Fruit fly (Drosophila melanogaster): Measurements from ENCODE around the gene CG14260.
A peak's percentile ranks its signal among the peaks of the same experiment; 100 is the strongest.

The CG14260 gene

DNA sequence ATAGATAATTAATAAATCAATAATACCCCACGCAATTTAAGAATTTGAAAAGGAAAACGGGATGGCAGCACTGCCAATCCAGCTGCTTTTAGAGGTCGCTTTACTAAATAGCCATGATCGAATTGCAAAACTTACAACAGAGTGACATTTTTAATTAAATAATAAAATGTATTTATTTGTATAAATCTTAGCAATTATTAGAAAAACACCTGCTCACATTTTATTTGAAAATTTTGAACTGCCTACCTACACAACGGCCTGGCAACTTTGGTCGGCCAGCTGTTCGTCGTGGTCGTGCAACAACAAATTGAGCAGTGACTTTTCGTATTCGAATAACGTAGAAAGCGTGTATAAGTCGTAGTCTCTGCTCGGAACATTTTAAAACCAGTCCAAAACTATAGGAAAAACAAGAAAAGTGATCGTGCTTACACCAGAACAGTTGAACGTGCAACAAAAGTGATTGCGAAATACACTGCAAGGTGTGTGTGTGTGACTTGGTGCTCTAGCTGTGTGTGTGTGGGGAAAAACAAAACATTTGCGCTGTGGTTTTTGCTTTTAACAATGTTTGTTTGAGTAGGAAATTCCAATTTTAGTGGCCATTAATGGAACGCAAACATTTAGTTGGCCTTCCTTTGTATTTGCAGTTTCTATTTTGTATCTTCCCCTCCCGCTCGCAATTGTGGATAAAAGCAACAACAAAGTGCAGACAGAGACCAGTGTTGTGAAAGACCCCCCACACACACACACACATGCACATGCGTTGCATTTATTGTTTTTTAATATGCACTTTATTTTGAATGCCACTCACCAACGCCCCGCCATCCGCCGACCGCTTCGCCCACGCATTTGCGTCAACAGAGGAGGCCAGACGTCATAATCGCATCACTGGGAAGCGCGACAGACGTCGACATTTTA, 9.5 kb downstream of the CG14260 start, which contains the start of gene CG5938 (continued):
- TF ChIP-seq CG13775 (GFP tag; optimal IDR thresholded peaks at IDR 0.05) (peak; percentile 58), YL-1 (GFP tag; optimal IDR thresholded peaks at IDR 0.05) (peak; percentile 35), CG11085 (GFP tag; IDR thresholded peaks at IDR 0.05) (no peak), CG18262 (tag; optimal IDR thresholded peaks at IDR 0.05) (peak; percentile 36), hkb (optimal IDR thresholded peaks at IDR 0.05) (peak; percentile 26), hkb (GFP tag; IDR thresholded peaks at IDR 0.05) (no peak), Blimp-1 (GFP tag; optimal IDR thresholded peaks at IDR 0.05) (peak; percentile 6), ken (GFP tag; IDR thresholded peaks at IDR 0.05) (0 out of 3 replicates have a peak, but pooled peaks have one; percentile 13), nerfin-1 (tag; optimal IDR thresholded peaks at IDR 0.05) (peak; percentile 2), CoRest (tag; optimal IDR thresholded peaks at IDR 0.05) (peak; percentile 51), CG2678 (tag; optimal IDR thresholded peaks at IDR 0.05) (peak; percentile 46), gcm (GFP tag; optimal IDR thresholded peaks at IDR 0.05) (no peak), Antp (GFP tag; optimal IDR thresholded peaks at IDR 0.05) (no peak), CG8924 (tag; optimal IDR thresholded peaks at IDR 0.05) (peak; percentile 9), CG6689 (GFP tag; IDR thresholded peaks at IDR 0.05) (0 out of 2 replicates have a peak, but pooled peaks have one; percentile 39), Ets65A (GFP tag) (peak; percentile 70), CG4730 (GFP tag; IDR thresholded peaks at IDR 0.05) (no peak), Eip74EF (GFP tag; optimal IDR thresholded peaks at IDR 0.05) (peak in 1 of 2 experiments; percentile 12), CG2199 (GFP tag; IDR thresholded peaks at IDR 0.05) (0 out of 3 replicates have a peak, but pooled peaks have one; percentile 65), CG2129 (GFP tag; IDR thresholded peaks at IDR 0.05; ENCODE audit: partially characterized antibody) (no peak), Sry-β (GFP tag; optimal IDR thresholded peaks at IDR 0.05) (no peak), crp (GFP tag; optimal IDR thresholded peaks at IDR 0.05) (peak; percentile 29 to 88), Nf-YC (tag; optimal IDR thresholded peaks at IDR 0.05) (peak; percentile 23), CG15601 (tag; optimal IDR thresholded peaks at IDR 0.05) (peak; percentile 19), cg (GFP tag; optimal IDR thresholded peaks at IDR 0.05) (peak; percentile 90), CG15696 (tag; optimal IDR thresholded peaks at IDR 0.05) (peak; percentile 5), sr (GFP tag; IDR thresholded peaks at IDR 0.05) (peak; percentile 85), cwo (GFP tag; optimal IDR thresholded peaks at IDR 0.05) (peak; percentile 6), CG15514 (GFP tag; optimal IDR thresholded peaks at IDR 0.05) (peak; percentile 62), sqz (GFP tag; optimal IDR thresholded peaks at IDR 0.05) (no peak), seq (GFP tag; IDR thresholded peaks at IDR 0.05) (peak; percentile 62), CG32532 (GFP tag; IDR thresholded peaks at IDR 0.05) (peak; percentile 41; the same call in 1 of the 2 replicates), CG17802 (tag; optimal IDR thresholded peaks at IDR 0.05) (peak; percentile 0), gro (GFP tag; optimal IDR thresholded peaks at IDR 0.05) (no peak), CG9727 (GFP tag; optimal IDR thresholded peaks at IDR 0.05) (peak; percentile 10), CG31441 (GFP tag; IDR thresholded peaks at IDR 0.05) (peak; percentile 50; the same call in 1 of the 2 replicates), pnt (GFP tag; optimal IDR thresholded peaks at IDR 0.05) (no peak), CG17361 (GFP tag; IDR thresholded peaks at IDR 0.05) (peak; percentile 46; the same call in 1 of the 3 replicates), rib (GFP tag; IDR thresholded peaks at IDR 0.05) (no peak), CG12155 (GFP tag; optimal IDR thresholded peaks at IDR 0.05) (peak; percentile 6), CG17385 (GFP tag; optimal IDR thresholded peaks at IDR 0.05) (peak; percentile 48), sob (GFP tag; IDR thresholded peaks at IDR 0.05) (0 out of 2 replicates have a peak, but pooled peaks have one; percentile 9), sug (tag; optimal IDR thresholded peaks at IDR 0.05) (peak; percentile 49), CG10267 (tag; optimal IDR thresholded peaks at IDR 0.05) (peak; percentile 79), lab (GFP tag; optimal IDR thresholded peaks at IDR 0.05) (peak; percentile 46), CG2116 (GFP tag; optimal IDR thresholded peaks at IDR 0.05) (peak; percentile 39), Lim3 (GFP tag; IDR thresholded peaks at IDR 0.05) (no peak)
